Worm (Caenorhabditis elegans) whole organism, midembryonic: ENCODE results near the gene F49E2.5.

ENCODE experiments used
- flt-1 ChIP-seq: fragments of 200-800 bp; sonication (Bioruptor generic); IDR thresholded peaks from 2 replicates; pipeline ENCODE4 v1.3.6; 2022; ENCODE audit warnings: missing genetic modification characterization, missing compliant biosample characterization
- med-1 ChIP-seq: sonication (generic microtip); optimal IDR thresholded peaks from 2 replicates; lab custom pipeline; 2017; ENCODE audit warnings: missing genetic modification characterization, mild to moderate bottlenecking, missing compliant biosample characterization, antibody characterized with exemption, missing genetic modification reagents; ENCODE audit not compliant: insufficient read depth

ce11 chrX:9518719-9519118 lies 24.7 kb upstream of the F49E2.5 start, which contains the start of gene C07B5.6:
- TF ChIP-seq med-1 (GFP tag; lab: Kevin White, UChicago) (no peak), flt-1 (GFP tag; lab: Robert Waterston, UW) (no peak)
